Worm (Caenorhabditis elegans) whole organism, midembryonic: Measurements from ENCODE around the gene pafo-1.

Source experiments
- T22C8.4 ChIP-seq: fragments of 200-800 bp; sonication (Bioruptor generic); IDR thresholded peaks from 2 replicates; pipeline ENCODE4 v1.3.6; 2022; ENCODE audit warnings: missing genetic modification characterization, missing compliant biosample characterization
- cog-1 ChIP-seq: sonication (generic microtip); optimal IDR thresholded peaks from 2 replicates; lab custom pipeline; 2016; ENCODE audit warnings: missing genetic modification characterization, missing compliant biosample characterization
- flt-1 ChIP-seq: fragments of 200-800 bp; sonication (Bioruptor generic); IDR thresholded peaks from 2 replicates; pipeline ENCODE4 v1.3.6; 2022; ENCODE audit warnings: missing genetic modification characterization, missing compliant biosample characterization
- klf-2 ChIP-seq: fragments of 200-800 bp; sonication (Bioruptor generic); conservative IDR thresholded peaks from 2 replicates; pipeline ENCODE4 v1.3.6; 2022; ENCODE audit warnings: missing genetic modification reagents, missing genetic modification characterization, missing compliant biosample characterization
- med-1 ChIP-seq: sonication (generic microtip); optimal IDR thresholded peaks from 2 replicates; lab custom pipeline; 2017; ENCODE audit warnings: missing genetic modification characterization, mild to moderate bottlenecking, missing compliant biosample characterization, antibody characterized with exemption, missing genetic modification reagents; ENCODE audit not compliant: insufficient read depth
- ref-1 ChIP-seq: fragments of 200-800 bp; sonication (Bioruptor generic); conservative IDR thresholded peaks from 2 replicates; pipeline ENCODE4 v1.3.6; 2022; ENCODE audit warnings: missing genetic modification reagents, missing genetic modification characterization, missing compliant biosample characterization
- tab-1 ChIP-seq: fragments of 200-800 bp; sonication (Bioruptor generic); IDR thresholded peaks from 2 replicates; pipeline ENCODE4 v1.3.6; 2022; ENCODE audit warnings: missing genetic modification characterization, missing compliant biosample characterization
- ztf-23 ChIP-seq: fragments of 200-800 bp; sonication (Bioruptor generic); IDR thresholded peaks from 2 replicates; pipeline ENCODE4 v1.3.6; 2022; ENCODE audit warnings: missing genetic modification reagents, missing genetic modification characterization, missing compliant biosample characterization
- ztf-29 ChIP-seq: fragments of 200-800 bp; sonication (Bioruptor generic); IDR thresholded peaks from 2 replicates; pipeline ENCODE4 v1.3.6; 2022; ENCODE audit warnings: missing genetic modification reagents, missing genetic modification characterization, missing compliant biosample characterization

The pafo-1 gene

DNA sequence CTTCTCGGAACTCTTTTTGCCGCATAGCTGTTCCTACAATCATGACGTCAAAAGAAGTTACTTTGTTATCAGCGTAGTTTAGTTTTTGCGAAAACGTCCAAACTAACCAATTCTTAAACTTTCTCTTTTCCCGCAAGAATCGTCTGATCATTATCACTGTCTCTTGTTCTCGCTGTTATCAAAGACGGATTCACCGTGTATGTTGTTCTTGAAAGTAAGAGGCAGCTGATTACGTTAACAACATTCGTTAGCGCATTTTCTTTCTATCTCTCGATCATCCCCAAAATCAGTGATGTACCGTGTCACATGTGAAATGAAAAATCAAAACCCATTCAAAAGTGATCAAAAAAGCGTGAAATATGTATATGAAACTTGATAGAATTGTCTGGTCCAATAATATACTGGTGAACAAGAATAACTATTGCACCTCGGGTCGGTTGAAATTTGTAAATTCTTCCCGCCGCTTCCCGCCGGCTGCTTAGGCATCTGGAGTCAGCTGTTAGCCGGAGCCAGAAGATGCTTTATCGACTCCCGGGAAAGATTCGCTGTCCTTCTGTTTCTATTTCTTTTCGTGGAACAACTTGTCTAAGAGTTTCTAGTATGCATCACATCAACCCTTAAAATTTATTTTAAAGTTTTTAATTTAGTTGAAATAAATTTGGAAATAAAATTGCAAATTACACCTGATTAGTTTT is 13.1 kb downstream of the pafo-1 start:
- TF ChIP-seq ref-1 = no peak

DNA sequence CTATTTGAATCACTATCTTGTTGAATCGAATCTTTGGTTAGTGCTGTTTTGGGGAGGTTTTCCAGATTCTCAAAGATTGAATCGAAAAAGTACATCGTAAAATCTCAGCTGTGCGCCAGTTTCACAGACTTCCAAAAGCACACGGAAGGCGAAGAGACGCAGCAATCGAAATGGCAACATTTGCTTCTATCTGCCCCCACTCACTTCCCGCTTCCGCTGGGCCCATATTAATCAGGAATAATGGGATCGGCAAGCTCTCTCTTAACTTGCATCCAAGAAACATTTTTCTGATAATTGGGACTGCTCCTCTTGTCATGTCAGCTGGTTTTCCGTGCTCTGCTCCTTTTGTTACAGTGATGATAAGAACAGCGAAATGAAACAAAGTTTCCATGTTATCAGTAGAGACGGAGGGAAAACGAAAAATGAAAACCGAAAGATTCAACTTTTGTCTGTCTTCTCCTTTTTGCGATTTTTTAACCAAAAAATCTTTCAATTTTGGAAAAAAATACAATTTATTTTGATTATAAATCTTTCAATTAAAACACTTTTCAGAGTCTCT is 14.1 kb downstream of the pafo-1 start:
- TF ChIP-seq flt-1 (GFP tag; lab: Robert Waterston, UW) (no peak), klf-2 (GFP tag; lab: Robert Waterston, UW) (no peak), tab-1 (no peak), ztf-29 (GFP tag; lab: Robert Waterston, UW) (no peak), cog-1 (tag; lab: Kevin White, UChicago) (no peak), ztf-23 (GFP tag; lab: Robert Waterston, UW) (no peak), med-1 (no peak), T22C8.4 (GFP tag; lab: Robert Waterston, UW) (no peak), ref-1 (no peak)

DNA sequence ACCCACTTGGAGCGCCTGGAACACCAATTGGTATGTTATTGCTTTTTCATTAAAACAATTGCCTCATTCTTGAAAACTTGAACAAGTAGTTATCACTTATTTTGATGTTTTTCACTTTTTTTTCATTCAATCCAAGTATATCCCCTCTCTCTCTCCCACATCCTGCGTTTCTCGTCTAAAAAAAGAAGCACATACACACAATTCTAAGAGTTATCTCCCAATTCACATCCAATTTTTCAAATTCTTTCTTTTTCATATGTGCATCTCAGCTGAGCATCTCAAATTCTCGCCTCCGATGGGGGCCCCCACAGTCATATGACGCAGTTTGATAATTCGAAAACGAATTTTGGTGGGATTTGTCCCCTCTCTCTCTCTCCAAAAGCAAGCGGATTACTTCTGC is 15.2 kb downstream of the pafo-1 start:
- TF ChIP-seq T22C8.4 (GFP tag; lab: Robert Waterston, UW) = no peak
- no peak for TF ChIP-seq tab-1
- no peak for TF ChIP-seq ztf-23 (GFP tag; lab: Robert Waterston, UW)
- TF ChIP-seq cog-1 (tag; lab: Kevin White, UChicago) = no peak
- no peak for TF ChIP-seq ref-1
- no peak for TF ChIP-seq flt-1 (GFP tag; lab: Robert Waterston, UW)
- no peak for TF ChIP-seq ztf-29 (GFP tag; lab: Robert Waterston, UW)
- no peak for TF ChIP-seq med-1
- TF ChIP-seq klf-2 (GFP tag; lab: Robert Waterston, UW) = no peak

DNA sequence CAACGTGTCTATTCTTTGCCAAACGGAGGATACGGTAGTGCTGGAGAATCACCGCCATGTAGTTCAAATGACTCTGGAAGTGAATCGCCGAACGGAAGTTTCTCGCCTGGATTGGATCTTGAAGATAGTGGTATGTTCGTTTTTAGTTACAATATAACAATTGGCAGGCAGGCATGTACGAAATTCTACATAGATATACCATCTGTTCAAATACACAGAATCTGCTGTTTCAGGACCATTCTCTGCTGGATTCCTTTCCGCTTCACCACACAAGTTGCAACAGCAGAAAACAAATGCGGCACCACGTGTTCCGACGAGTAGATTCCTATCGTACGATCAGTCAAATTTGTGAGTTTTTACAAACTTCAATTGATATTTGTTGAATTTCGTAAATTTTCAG is 18.0 kb downstream of the pafo-1 start:
- TF ChIP-seq tab-1 (no peak), flt-1 (GFP tag; lab: Robert Waterston, UW) (no peak), ref-1 (no peak), cog-1 (tag; lab: Kevin White, UChicago) (no peak)

DNA sequence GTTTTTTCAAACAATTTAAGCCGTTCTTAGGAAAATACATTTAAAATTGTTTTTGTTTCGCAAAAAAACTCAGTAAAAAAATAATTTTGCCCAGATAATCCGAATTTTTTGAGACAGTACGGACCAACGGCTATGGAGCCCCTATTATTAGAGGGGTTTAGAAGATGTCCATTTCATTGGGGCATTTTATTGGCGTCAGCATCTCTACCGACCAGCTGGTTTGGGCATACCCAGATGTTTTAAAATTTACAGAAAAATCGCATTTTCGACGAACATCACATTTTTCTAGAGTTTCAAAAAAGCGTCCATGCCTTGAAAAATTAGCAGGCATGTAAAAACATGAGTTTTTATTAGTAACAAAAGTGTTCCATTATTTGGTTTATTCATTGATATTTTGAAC is 19.8 kb downstream of the pafo-1 start:
- TF ChIP-seq ref-1 (no peak), T22C8.4 (GFP tag; lab: Robert Waterston, UW) (no peak), cog-1 (tag; lab: Kevin White, UChicago) (no peak), flt-1 (GFP tag; lab: Robert Waterston, UW) (peak; percentile 33; the same call in 1 of the 2 replicates), ztf-23 (GFP tag; lab: Robert Waterston, UW) (0 out of 2 replicates have a peak, but pooled peaks have one; percentile 29), klf-2 (GFP tag; lab: Robert Waterston, UW) (no peak), ztf-29 (GFP tag; lab: Robert Waterston, UW) (no peak)

DNA sequence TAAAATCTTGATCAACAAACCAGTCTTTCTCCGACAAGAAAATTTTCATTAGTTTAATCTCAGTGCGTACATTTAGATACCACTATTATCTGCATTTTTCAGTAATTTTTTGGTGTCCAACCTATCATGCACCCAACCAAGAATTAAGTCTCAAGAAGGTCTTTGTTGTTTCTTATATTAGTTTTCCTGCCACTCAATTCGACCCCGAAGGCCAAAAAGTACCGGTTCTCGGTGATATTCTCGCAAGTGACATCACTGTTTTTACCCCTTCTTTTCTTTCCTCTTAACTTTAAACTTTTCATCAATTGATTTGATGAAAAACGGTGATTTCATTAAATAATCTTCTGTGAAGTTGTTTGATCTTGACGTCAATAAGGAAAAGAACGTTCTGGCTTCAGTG is 22.1 kb downstream of the pafo-1 start, which contains the start of gene F38B7.2:
Gene F38B7.2, plus strand, starts transcription at position 400 of the 400 bp plus-strand sequence.
- TF ChIP-seq tab-1 (no peak), med-1 (no peak), ztf-23 (GFP tag; lab: Robert Waterston, UW) (no peak), T22C8.4 (GFP tag; lab: Robert Waterston, UW) (no peak), cog-1 (tag; lab: Kevin White, UChicago) (no peak), ref-1 (no peak), klf-2 (GFP tag; lab: Robert Waterston, UW) (no peak), flt-1 (GFP tag; lab: Robert Waterston, UW) (no peak), ztf-29 (GFP tag; lab: Robert Waterston, UW) (no peak)

DNA sequence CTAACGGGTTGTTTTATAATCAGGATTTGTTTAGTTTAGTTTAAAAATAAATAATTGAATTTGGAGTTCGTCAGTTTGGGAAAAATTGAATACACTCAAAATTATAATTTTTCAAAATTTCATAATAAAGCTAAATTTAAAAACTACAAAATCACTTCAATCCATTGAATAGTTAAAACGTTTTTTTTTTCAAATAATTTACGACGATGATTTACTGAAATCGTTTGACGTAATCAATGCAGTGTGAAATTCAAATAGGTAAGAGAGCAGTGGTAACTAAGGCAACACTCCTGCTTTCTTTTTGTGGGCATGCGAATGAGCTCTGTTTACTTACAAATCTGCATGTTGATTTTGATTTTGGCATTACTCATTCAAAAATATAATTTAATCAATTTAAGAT is 23.7 kb downstream of the pafo-1 start, which contains the start of gene F38B7.10:
Gene F38B7.10, plus strand, starts transcription at position 301 of the 400 bp plus-strand sequence.
- TF ChIP-seq T22C8.4 (GFP tag; lab: Robert Waterston, UW) = no peak
- TF ChIP-seq ztf-23 (GFP tag; lab: Robert Waterston, UW) = no peak
- TF ChIP-seq flt-1 (GFP tag; lab: Robert Waterston, UW) = no peak
- no peak for TF ChIP-seq cog-1 (tag; lab: Kevin White, UChicago)
- no peak for TF ChIP-seq tab-1
- TF ChIP-seq ref-1 = no peak
- TF ChIP-seq med-1 = no peak
- no peak for TF ChIP-seq ztf-29 (GFP tag; lab: Robert Waterston, UW)
- TF ChIP-seq klf-2 (GFP tag; lab: Robert Waterston, UW) = no peak

DNA sequence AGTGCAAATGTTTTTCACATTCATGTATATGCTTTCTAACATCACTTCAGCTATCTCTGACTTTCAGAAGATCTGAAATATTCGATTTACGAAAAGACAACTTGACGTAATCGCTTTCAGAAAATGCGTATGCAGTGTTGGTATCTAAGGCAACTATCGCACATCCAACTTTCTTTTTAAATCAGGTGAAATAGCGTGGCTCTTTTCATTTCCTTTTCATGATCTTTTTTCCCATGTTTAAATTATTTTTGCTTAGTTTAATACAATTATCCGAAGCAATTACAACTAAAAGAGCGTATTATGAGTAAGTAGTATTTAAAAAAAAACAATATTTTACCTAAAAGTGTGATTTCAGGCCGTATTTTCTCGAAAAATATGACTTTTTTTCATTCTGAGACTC is 25.3 kb downstream of the pafo-1 start, which contains the start of gene F38B7.11:
Gene F38B7.11, plus strand, starts transcription at position 301 of the 400 bp plus-strand sequence.
- TF ChIP-seq ztf-23 (GFP tag; lab: Robert Waterston, UW) (no peak), T22C8.4 (GFP tag; lab: Robert Waterston, UW) (no peak), med-1 (no peak), flt-1 (GFP tag; lab: Robert Waterston, UW) (no peak), cog-1 (tag; lab: Kevin White, UChicago) (no peak), tab-1 (no peak), ztf-29 (GFP tag; lab: Robert Waterston, UW) (no peak)

DNA sequence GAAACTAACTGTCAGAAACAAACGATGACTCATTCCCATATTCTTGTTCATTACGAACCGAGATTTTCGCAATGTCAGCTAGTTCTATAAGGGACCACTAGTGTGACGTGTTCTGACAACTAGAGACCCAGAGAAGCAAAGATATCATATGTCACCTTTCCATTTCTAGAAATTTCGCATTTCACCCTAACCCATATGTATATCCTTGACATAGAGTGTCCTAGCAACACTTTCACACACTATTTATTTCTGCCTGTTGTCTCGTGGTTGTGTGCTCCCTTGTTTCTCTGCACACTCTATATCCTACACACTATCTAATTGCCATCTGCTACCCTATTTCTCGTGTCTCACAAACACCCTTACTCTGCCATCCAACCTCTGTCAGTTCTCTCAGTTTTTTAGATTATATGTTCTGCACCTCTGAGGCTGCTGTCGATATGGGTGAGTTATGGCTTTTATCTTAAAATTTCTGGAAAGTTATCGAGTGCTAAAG is 27.5 kb downstream of the pafo-1 start, which contains the start of the genes F38B7.17 and F38B7.3:
Gene F38B7.17, minus strand, starts transcription at position 51 of the 493 bp plus-strand sequence.
Gene F38B7.3, plus strand, starts transcription at position 194 of the 493 bp plus-strand sequence.
- TF ChIP-seq cog-1 (tag; lab: Kevin White, UChicago) (no peak), ref-1 (no peak), T22C8.4 (GFP tag; lab: Robert Waterston, UW) (no peak), flt-1 (GFP tag; lab: Robert Waterston, UW) (no peak), ztf-29 (GFP tag; lab: Robert Waterston, UW) (no peak), med-1 (no peak), tab-1 (no peak), ztf-23 (GFP tag; lab: Robert Waterston, UW) (no peak), klf-2 (GFP tag; lab: Robert Waterston, UW) (no peak)

DNA sequence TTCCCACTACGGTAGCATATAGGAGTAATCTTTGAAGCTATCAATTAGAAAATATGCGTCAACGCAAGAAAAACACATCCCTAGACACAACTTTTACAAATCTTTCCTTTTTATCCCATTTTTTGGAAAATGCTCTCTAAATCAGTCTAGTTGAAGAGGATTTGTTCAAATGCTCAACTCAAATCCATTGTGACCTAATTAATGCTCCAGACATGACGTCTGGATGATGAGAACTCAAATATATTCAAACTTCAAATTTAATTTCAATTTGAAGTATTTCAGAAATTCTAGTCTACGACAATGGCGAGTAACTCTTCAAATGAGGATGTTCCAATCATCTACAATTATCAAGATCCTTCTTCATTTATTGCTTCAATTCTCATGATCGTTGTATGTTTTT is 30.9 kb downstream of the pafo-1 start, which contains the start of gene srx-85:
Gene srx-85, plus strand, starts transcription at position 301 of the 400 bp plus-strand sequence.
- TF ChIP-seq tab-1 = no peak
- TF ChIP-seq cog-1 (tag; lab: Kevin White, UChicago) = no peak
- no peak for TF ChIP-seq klf-2 (GFP tag; lab: Robert Waterston, UW)
- no peak for TF ChIP-seq ref-1
